Worm (Caenorhabditis elegans) whole organism, midembryonic: ENCODE results near the gene lin-46.

ENCODE experiments used
- T22C8.4 ChIP-seq: fragments of 200-800 bp; sonication (Bioruptor generic); IDR thresholded peaks from 2 replicates; pipeline ENCODE4 v1.3.6; 2022; ENCODE audit warnings: missing genetic modification characterization, missing compliant biosample characterization
- cog-1 ChIP-seq: sonication (generic microtip); optimal IDR thresholded peaks from 2 replicates; lab custom pipeline; 2016; ENCODE audit warnings: missing genetic modification characterization, missing compliant biosample characterization
- flt-1 ChIP-seq: fragments of 200-800 bp; sonication (Bioruptor generic); IDR thresholded peaks from 2 replicates; pipeline ENCODE4 v1.3.6; 2022; ENCODE audit warnings: missing genetic modification characterization, missing compliant biosample characterization
- klf-2 ChIP-seq: fragments of 200-800 bp; sonication (Bioruptor generic); conservative IDR thresholded peaks from 2 replicates; pipeline ENCODE4 v1.3.6; 2022; ENCODE audit warnings: missing genetic modification reagents, missing genetic modification characterization, missing compliant biosample characterization
- med-1 ChIP-seq: sonication (generic microtip); optimal IDR thresholded peaks from 2 replicates; lab custom pipeline; 2017; ENCODE audit warnings: missing genetic modification characterization, mild to moderate bottlenecking, missing compliant biosample characterization, antibody characterized with exemption, missing genetic modification reagents; ENCODE audit not compliant: insufficient read depth
- ref-1 ChIP-seq: fragments of 200-800 bp; sonication (Bioruptor generic); conservative IDR thresholded peaks from 2 replicates; pipeline ENCODE4 v1.3.6; 2022; ENCODE audit warnings: missing genetic modification reagents, missing genetic modification characterization, missing compliant biosample characterization
- tab-1 ChIP-seq: fragments of 200-800 bp; sonication (Bioruptor generic); IDR thresholded peaks from 2 replicates; pipeline ENCODE4 v1.3.6; 2022; ENCODE audit warnings: missing genetic modification characterization, missing compliant biosample characterization
- ztf-23 ChIP-seq: fragments of 200-800 bp; sonication (Bioruptor generic); IDR thresholded peaks from 2 replicates; pipeline ENCODE4 v1.3.6; 2022; ENCODE audit warnings: missing genetic modification reagents, missing genetic modification characterization, missing compliant biosample characterization
- ztf-29 ChIP-seq: fragments of 200-800 bp; sonication (Bioruptor generic); IDR thresholded peaks from 2 replicates; pipeline ENCODE4 v1.3.6; 2022; ENCODE audit warnings: missing genetic modification reagents, missing genetic modification characterization, missing compliant biosample characterization

Gene lin-46

ce11 chrV:12997422-12997821, 28.8 kb downstream of the lin-46 start, which contains the start of gene far-3:
Gene far-3 (minus strand): TSS chrV:12997522.
- TF ChIP-seq klf-2 (no peak), med-1 (GFP tag; lab: Kevin White, UChicago) (no peak), cog-1 (tag; lab: Kevin White, UChicago) (no peak), flt-1 (GFP tag; lab: Robert Waterston, UW) (no peak), tab-1 (GFP tag; lab: Robert Waterston, UW) (no peak), ztf-29 (GFP tag; lab: Robert Waterston, UW) (no peak)

ce11 chrV:12999559-12999958, 30.9 kb downstream of the lin-46 start, which contains the start of gene far-4:
Gene far-4 (minus strand): TSS chrV:12999659.
- no peak for TF ChIP-seq klf-2
- TF ChIP-seq ztf-23 = no peak
- TF ChIP-seq tab-1 (GFP tag; lab: Robert Waterston, UW) = no peak
- TF ChIP-seq med-1 (GFP tag; lab: Kevin White, UChicago) = no peak
- no peak for TF ChIP-seq ref-1 (GFP tag; lab: Robert Waterston, UW)
- no peak for TF ChIP-seq cog-1 (tag; lab: Kevin White, UChicago)
- no peak for TF ChIP-seq T22C8.4
- TF ChIP-seq flt-1 (GFP tag; lab: Robert Waterston, UW) = no peak
- TF ChIP-seq ztf-29 (GFP tag; lab: Robert Waterston, UW) = no peak

ce11 chrV:13000068-13000467, 31.4 kb downstream of the lin-46 start:
- no peak for TF ChIP-seq ztf-23
- no peak for TF ChIP-seq klf-2
- no peak for TF ChIP-seq tab-1 (GFP tag; lab: Robert Waterston, UW)
- TF ChIP-seq flt-1 (GFP tag; lab: Robert Waterston, UW) = no peak
- TF ChIP-seq T22C8.4 = no peak
- TF ChIP-seq ref-1 (GFP tag; lab: Robert Waterston, UW) = no peak
- TF ChIP-seq ztf-29 (GFP tag; lab: Robert Waterston, UW) = no peak

ce11 chrV:13002070-13002469, 33.4 kb downstream of the lin-46 start, which contains the start of gene inft-2:
Gene inft-2 (plus strand): TSS chrV:13002317.
- TF ChIP-seq klf-2 (no peak), tab-1 (GFP tag; lab: Robert Waterston, UW) (no peak), T22C8.4 (no peak), med-1 (GFP tag; lab: Kevin White, UChicago) (no peak), cog-1 (tag; lab: Kevin White, UChicago) (no peak), flt-1 (GFP tag; lab: Robert Waterston, UW) (no peak), ztf-29 (GFP tag; lab: Robert Waterston, UW) (no peak), ztf-23 (no peak), ref-1 (GFP tag; lab: Robert Waterston, UW) (no peak)

- TF ChIP-seq ztf-29 (GFP tag; lab: Robert Waterston, UW) (peak; percentile 79), ztf-23 (peak; percentile 94), cog-1 (tag; lab: Kevin White, UChicago) (peak; percentile 52), klf-2 (peak; percentile 87), tab-1 (GFP tag; lab: Robert Waterston, UW) (peak; percentile 93), T22C8.4 (peak; percentile 80), ref-1 (GFP tag; lab: Robert Waterston, UW) (peak; percentile 79; the same call in 1 of the 2 replicates), med-1 (GFP tag; lab: Kevin White, UChicago) (peak; percentile 30), flt-1 (GFP tag; lab: Robert Waterston, UW) (peak; percentile 94)
Measured at ce11 chrV:13003378-13003777, 34.7 kb downstream of the lin-46 start.

ce11 chrV:13004374-13004773, 35.7 kb downstream of the lin-46 start:
- TF ChIP-seq tab-1 (GFP tag; lab: Robert Waterston, UW) = 0 out of 2 replicates have a peak, but pooled peaks have one; percentile 25
- TF ChIP-seq ztf-29 (GFP tag; lab: Robert Waterston, UW) = no peak

- TF ChIP-seq ref-1 (GFP tag; lab: Robert Waterston, UW) (no peak), T22C8.4 (no peak), ztf-23 (no peak), tab-1 (GFP tag; lab: Robert Waterston, UW) (no peak), klf-2 (no peak), ztf-29 (GFP tag; lab: Robert Waterston, UW) (no peak), cog-1 (tag; lab: Kevin White, UChicago) (no peak), flt-1 (GFP tag; lab: Robert Waterston, UW) (no peak), med-1 (GFP tag; lab: Kevin White, UChicago) (no peak)
Measured at ce11 chrV:13006754-13007153, 38.1 kb downstream of the lin-46 start.

- TF ChIP-seq ref-1 (GFP tag; lab: Robert Waterston, UW) = no peak
- TF ChIP-seq klf-2 = no peak
- TF ChIP-seq ztf-23 = no peak
- no peak for TF ChIP-seq tab-1 (GFP tag; lab: Robert Waterston, UW)
- TF ChIP-seq T22C8.4 = no peak
- no peak for TF ChIP-seq flt-1 (GFP tag; lab: Robert Waterston, UW)
- TF ChIP-seq ztf-29 (GFP tag; lab: Robert Waterston, UW) = no peak
- no peak for TF ChIP-seq med-1 (GFP tag; lab: Kevin White, UChicago)
- no peak for TF ChIP-seq cog-1 (tag; lab: Kevin White, UChicago)
Measured at ce11 chrV:13008825-13009224, 40.2 kb downstream of the lin-46 start, which contains the start of gene F15B9.10. Gene F15B9.10 (minus strand): TSS chrV:13008925.

- no peak for TF ChIP-seq tab-1 (GFP tag; lab: Robert Waterston, UW)
- no peak for TF ChIP-seq med-1 (GFP tag; lab: Kevin White, UChicago)
- no peak for TF ChIP-seq ztf-23
- no peak for TF ChIP-seq ref-1 (GFP tag; lab: Robert Waterston, UW)
- no peak for TF ChIP-seq klf-2
- no peak for TF ChIP-seq ztf-29 (GFP tag; lab: Robert Waterston, UW)
- no peak for TF ChIP-seq T22C8.4
- TF ChIP-seq flt-1 (GFP tag; lab: Robert Waterston, UW) = no peak
- TF ChIP-seq cog-1 (tag; lab: Kevin White, UChicago) = no peak
Measured at ce11 chrV:13009271-13009670, 40.6 kb downstream of the lin-46 start.

- no peak for TF ChIP-seq med-1 (GFP tag; lab: Kevin White, UChicago)
- TF ChIP-seq ztf-23 = no peak
- no peak for TF ChIP-seq flt-1 (GFP tag; lab: Robert Waterston, UW)
- TF ChIP-seq T22C8.4 = no peak
- TF ChIP-seq cog-1 (tag; lab: Kevin White, UChicago) = peak; percentile 16
Measured at ce11 chrV:13009843-13010242, 41.2 kb downstream of the lin-46 start.
